Fruit fly (Drosophila melanogaster) S2 (cell line): ENCODE data around the gene PLCXD.

Experiments
- CG8478 ChIP-seq: fragments of >200 bp; optimal IDR thresholded peaks from 2 replicates; lab custom pipeline; 2018
- CTCF ChIP-seq, 2 experiments: fragments of >200 bp; optimal IDR thresholded peaks; 2 replicates each; lab custom pipeline; 2018

- TF ChIP-seq CG8478 (lab: Kevin White, UChicago) (no peak), CTCF (optimal IDR thresholded peaks at IDR 0.05; lab: Kevin White, UChicago) (no peak)
Observed at dm6 chr2L:12085010-12085409, 35.8 kb downstream of the PLCXD start.
